Worm (Caenorhabditis elegans) whole organism, young adult: ENCODE measurements around the gene M6.4.

Source experiments
- B0019.2 ChIP-seq: fragments of 200-800 bp; sonication (Bioruptor generic); conservative IDR thresholded peaks from 2 replicates; pipeline ENCODE4 v1.3.6; 2022; ENCODE audit warnings: missing genetic modification reagents, missing genetic modification characterization, missing compliant biosample characterization
- B0035.1 ChIP-seq: sonication (generic microtip); optimal IDR thresholded peaks from 2 replicates; lab custom pipeline; 2016; ENCODE audit warnings: missing genetic modification characterization, mild to moderate bottlenecking, missing compliant biosample characterization, missing genotype, missing genetic modification reagents
- C17E4.6 ChIP-seq: fragments of 200-800 bp; sonication (Bioruptor generic); IDR thresholded peaks from 2 replicates; pipeline ENCODE4 v1.3.6; 2022; ENCODE audit warnings: missing genetic modification reagents, missing genetic modification characterization, missing compliant biosample characterization
- F10E7.11 ChIP-seq: sonication (generic microtip); optimal IDR thresholded peaks from 2 replicates; lab custom pipeline; 2017; ENCODE audit warnings: mild to moderate bottlenecking, missing genetic modification characterization, moderate library complexity, missing compliant biosample characterization
- F39B2.1 ChIP-seq: fragments of 200-800 bp; sonication (Bioruptor generic); IDR thresholded peaks from 2 replicates; pipeline ENCODE4 v1.3.6; 2022; ENCODE audit warnings: missing genetic modification reagents, missing genetic modification characterization, missing compliant biosample characterization
- F52B5.7 ChIP-seq: sonication (generic microtip); optimal IDR thresholded peaks from 2 replicates; lab custom pipeline; 2016; ENCODE audit warnings: mild to moderate bottlenecking, missing genetic modification characterization, missing compliant biosample characterization
- F57C9.4 ChIP-seq: sonication (generic microtip); optimal IDR thresholded peaks from 2 replicates; lab custom pipeline; 2017; ENCODE audit warnings: mild to moderate bottlenecking, missing genetic modification characterization, missing compliant biosample characterization
- K11D2.4 ChIP-seq: fragments of 200-800 bp; sonication (Bioruptor generic); IDR thresholded peaks from 2 replicates; pipeline ENCODE4 v1.3.6; 2022; ENCODE audit warnings: missing genetic modification reagents, missing genetic modification characterization, missing compliant biosample characterization
- Y56A3A.18 ChIP-seq: fragments of 200-800 bp; sonication (Bioruptor generic); IDR thresholded peaks from 2 replicates; pipeline ENCODE4 v1.3.6; 2022; ENCODE audit warnings: missing genetic modification reagents, missing genetic modification characterization, missing compliant biosample characterization
- aptf-3 ChIP-seq: fragments of 200-800 bp; sonication (Bioruptor generic); IDR thresholded peaks from 2 replicates; pipeline ENCODE4 v1.3.6; 2022; ENCODE audit warnings: missing genetic modification characterization, missing compliant biosample characterization
- attf-3 ChIP-seq: fragments of 200-800 bp; sonication (Bioruptor generic); conservative IDR thresholded peaks from 2 replicates; pipeline ENCODE4 v1.3.6; 2022; ENCODE audit warnings: missing genetic modification reagents, missing genetic modification characterization, missing compliant biosample characterization
- attf-6 ChIP-seq: fragments of 200-800 bp; sonication (Bioruptor generic); IDR thresholded peaks from 2 replicates; pipeline ENCODE4 v1.3.6; 2022; ENCODE audit warnings: missing genetic modification reagents, missing genetic modification characterization, missing compliant biosample characterization
- bed-1 ChIP-seq: fragments of 200-800 bp; sonication (Bioruptor generic); IDR thresholded peaks from 2 replicates; pipeline ENCODE4 v1.3.6; 2022; ENCODE audit warnings: missing genetic modification reagents, missing genetic modification characterization, missing compliant biosample characterization
- cebp-1 ChIP-seq, 2 experiments: fragments of 200-800 bp in 1 of 2; sonication (Bioruptor generic) in 1 of 2; sonication (generic microtip) in 1 of 2; IDR thresholded peaks in 1 of 2; optimal IDR thresholded peaks in 1 of 2; 2 replicates each; pipeline versions ENCODE4 v1.3.6 to Lab custom; 2017 to 2022; ENCODE audit warnings: missing compliant biosample characterization in 2 of 2, missing genetic modification characterization in 2 of 2, mild to moderate bottlenecking in 1 of 2, missing genetic modification reagents in 1 of 2, moderate library complexity in 1 of 2
- ceh-27 ChIP-seq: fragments of 200-800 bp; sonication (Bioruptor generic); optimal IDR thresholded peaks from 2 replicates; lab custom pipeline; 2018; ENCODE audit warnings: mild to moderate bottlenecking, missing genetic modification characterization, moderate library complexity, missing compliant biosample characterization
- ceh-58 ChIP-seq: fragments of 200-800 bp; sonication (Bioruptor generic); IDR thresholded peaks from 2 replicates; pipeline ENCODE4 v1.3.6; 2022; ENCODE audit warnings: missing genetic modification characterization, missing compliant biosample characterization
- die-1 ChIP-seq: sonication (generic microtip); optimal IDR thresholded peaks from 2 replicates; lab custom pipeline; 2016; ENCODE audit warnings: missing genotype, mild to moderate bottlenecking, missing genetic modification characterization, missing compliant biosample characterization
- efl-1 ChIP-seq: fragments of 150-350 bp; optimal IDR thresholded peaks from 2 replicates; lab custom pipeline; 2014; ENCODE audit warnings: missing biosample characterization, missing genetic modification reagents, missing genetic modification characterization
- egl-18 ChIP-seq: fragments of 200-800 bp; sonication (Bioruptor generic); IDR thresholded peaks from 2 replicates; pipeline ENCODE4 v1.3.6; 2022; ENCODE audit warnings: missing genetic modification reagents, missing genetic modification characterization, missing compliant biosample characterization
- egrh-3 ChIP-seq: fragments of 200-800 bp; sonication (Bioruptor generic); IDR thresholded peaks from 2 replicates; pipeline ENCODE4 v1.3.6; 2022; ENCODE audit warnings: missing genetic modification reagents, missing genetic modification characterization, missing compliant biosample characterization
- ekl-4 ChIP-seq: fragments of 200-800 bp; sonication (Bioruptor generic); IDR thresholded peaks from 2 replicates; pipeline ENCODE4 v1.3.6; 2022; ENCODE audit warnings: missing genetic modification reagents, missing genetic modification characterization, missing compliant biosample characterization
- ets-4 ChIP-seq: fragments of 200-800 bp; sonication (Bioruptor generic); optimal IDR thresholded peaks from 2 replicates; lab custom pipeline; 2018; ENCODE audit warnings: mild to moderate bottlenecking, missing genetic modification characterization, missing compliant biosample characterization
- fkh-3 ChIP-seq: sonication (generic microtip); optimal IDR thresholded peaks from 2 replicates; lab custom pipeline; 2016; ENCODE audit warnings: mild to moderate bottlenecking, missing genetic modification characterization, missing compliant biosample characterization
- hmg-20 ChIP-seq: fragments of 200-800 bp; sonication (Bioruptor generic); IDR thresholded peaks from 2 replicates; pipeline ENCODE4 v1.3.6; 2022; ENCODE audit warnings: missing genetic modification reagents, missing genetic modification characterization, missing compliant biosample characterization
- hrde-1 ChIP-seq: sonication (generic microtip); optimal IDR thresholded peaks from 2 replicates; lab custom pipeline; 2016; ENCODE audit warnings: missing genetic modification characterization, mild to moderate bottlenecking, missing compliant biosample characterization, moderate library complexity, missing genotype, missing genetic modification reagents, borderline replicate concordance
- let-607 ChIP-seq, 2 experiments: fragments of 200-800 bp in 1 of 2; sonication (Bioruptor generic) in 1 of 2; sonication (generic microtip) in 1 of 2; optimal IDR thresholded peaks; 2 replicates each; lab custom pipeline; 2016 to 2018; ENCODE audit warnings: mild to moderate bottlenecking in 2 of 2, missing compliant biosample characterization in 2 of 2, missing genetic modification characterization in 2 of 2, moderate library complexity in 2 of 2, missing genotype in 1 of 2
- lin-54 ChIP-seq: fragments of 200-800 bp; sonication (Bioruptor generic); optimal IDR thresholded peaks from 2 replicates; lab custom pipeline; 2018; ENCODE audit warnings: mild to moderate bottlenecking, missing genetic modification characterization, missing compliant biosample characterization
- lsy-27 ChIP-seq: sonication (generic microtip); optimal IDR thresholded peaks from 2 replicates; lab custom pipeline; 2017; ENCODE audit warnings: missing genetic modification characterization, mild to moderate bottlenecking, missing compliant biosample characterization, antibody characterized with exemption, missing genotype, borderline replicate concordance; ENCODE audit not compliant: insufficient read depth
- madf-8 ChIP-seq: fragments of 200-800 bp; sonication (Bioruptor generic); conservative IDR thresholded peaks from 2 replicates; pipeline ENCODE4 v1.3.6; 2022; ENCODE audit warnings: missing genetic modification reagents, missing genetic modification characterization, missing compliant biosample characterization
- nfya-1 ChIP-seq: sonication (generic microtip); optimal IDR thresholded peaks from 2 replicates; lab custom pipeline; 2017; ENCODE audit warnings: antibody characterized with exemption, missing compliant biosample characterization, missing genetic modification characterization, borderline replicate concordance; ENCODE audit not compliant: insufficient read depth
- nfyb-1 ChIP-seq: fragments of 200-800 bp; sonication (Bioruptor generic); IDR thresholded peaks from 2 replicates; pipeline ENCODE4 v1.3.6; 2022; ENCODE audit warnings: missing genetic modification reagents, missing genetic modification characterization, missing compliant biosample characterization
- nhr-179 ChIP-seq: sonication (generic microtip); optimal IDR thresholded peaks from 2 replicates; lab custom pipeline; 2016; ENCODE audit warnings: mild to moderate bottlenecking, missing genetic modification characterization, missing compliant biosample characterization
- nhr-80 ChIP-seq: sonication (generic microtip); optimal IDR thresholded peaks from 2 replicates; lab custom pipeline; 2016; ENCODE audit warnings: missing genetic modification characterization, missing compliant biosample characterization
- rec-8 ChIP-seq, 2 experiments: sonication (generic microtip); optimal IDR thresholded peaks; 2 replicates each; lab custom pipeline; 2016; ENCODE audit warnings: mild to moderate bottlenecking in 2 of 2, missing genetic modification characterization in 2 of 2, missing genetic modification reagents in 2 of 2, missing genotype in 2 of 2, missing biosample characterization in 1 of 2, missing compliant biosample characterization in 1 of 2, moderate library complexity in 1 of 2
- sdz-38 ChIP-seq: sonication (generic microtip); optimal IDR thresholded peaks from 2 replicates; lab custom pipeline; 2016; ENCODE audit warnings: missing genotype, missing genetic modification characterization, missing compliant biosample characterization
- snpc-3.4 ChIP-seq: sonication (generic microtip); optimal IDR thresholded peaks from 2 replicates; lab custom pipeline; 2017; ENCODE audit warnings: missing genetic modification characterization, mild to moderate bottlenecking, missing compliant biosample characterization, antibody characterized with exemption, moderate library complexity, missing genotype, missing genetic modification reagents
- somi-1 ChIP-seq: fragments of 200-800 bp; sonication (Bioruptor generic); optimal IDR thresholded peaks from 2 replicates; lab custom pipeline; 2018; ENCODE audit warnings: mild to moderate bottlenecking, missing genetic modification characterization, missing compliant biosample characterization
- tlf-1 ChIP-seq: fragments of 200-800 bp; sonication (Bioruptor generic); optimal IDR thresholded peaks from 2 replicates; lab custom pipeline; 2018; ENCODE audit warnings: mild to moderate bottlenecking, missing genetic modification characterization, missing compliant biosample characterization
- unc-130 ChIP-seq: sonication (generic microtip); optimal IDR thresholded peaks from 2 replicates; lab custom pipeline; 2016; ENCODE audit warnings: missing genetic modification reagents, missing genetic modification characterization, missing compliant biosample characterization
- unc-62 ChIP-seq: fragments of 150-350 bp; optimal IDR thresholded peaks from 2 replicates; lab custom pipeline; 2014; ENCODE audit warnings: missing biosample characterization, missing genetic modification reagents, missing genetic modification characterization
- zfh-2 ChIP-seq: fragments of 200-800 bp; sonication (Bioruptor generic); conservative IDR thresholded peaks from 2 replicates; pipeline ENCODE4 v1.3.6; 2022; ENCODE audit warnings: missing genetic modification reagents, missing genetic modification characterization, missing compliant biosample characterization
- ztf-25 ChIP-seq: fragments of 200-800 bp; sonication (Bioruptor generic); IDR thresholded peaks from 2 replicates; pipeline ENCODE4 v1.3.6; 2022; ENCODE audit warnings: missing genetic modification reagents, missing genetic modification characterization, missing compliant biosample characterization

Gene M6.4

DNA sequence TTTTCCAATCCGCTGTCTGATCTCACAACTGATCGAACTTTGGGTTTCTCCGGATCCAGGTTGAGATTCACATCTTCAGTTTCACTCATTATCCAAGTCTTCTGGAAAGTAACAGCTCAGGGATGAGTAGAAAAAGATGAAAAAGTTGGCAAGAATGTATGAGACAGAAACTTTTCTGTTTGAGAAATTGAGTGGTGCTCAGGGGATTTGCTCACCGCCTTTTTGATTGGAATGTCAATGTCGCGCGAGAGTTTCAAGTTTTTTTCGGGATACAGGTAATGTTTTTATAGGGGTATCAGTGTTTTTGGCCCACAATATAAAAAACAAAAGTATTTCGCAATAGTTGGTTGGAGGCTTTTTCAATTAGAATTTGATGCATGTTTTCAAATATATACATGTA is 7.8 kb upstream of the M6.4 start, which contains the start of gene unc-96:
Gene unc-96, minus strand, starts transcription at position 101 of the 400 bp plus-strand sequence.
- TF ChIP-seq sdz-38 (no peak), cebp-1 (GFP tag; IDR thresholded peaks at IDR 0.05; lab: Robert Waterston, UW) (peak; percentile 67), cebp-1 (tag; optimal IDR thresholded peaks at IDR 0.05; lab: Kevin White, UChicago) (no peak)

ce11 chrX:621688-622087 is 7.3 kb upstream of the M6.4 start:
- TF ChIP-seq F10E7.11 (tag; lab: Kevin White, UChicago): no peak
- 0 out of 2 replicates have a peak, but pooled peaks have one; percentile 3 for TF ChIP-seq cebp-1 (GFP tag; IDR thresholded peaks at IDR 0.05; lab: Robert Waterston, UW)
- no peak for TF ChIP-seq cebp-1 (tag; optimal IDR thresholded peaks at IDR 0.05; lab: Kevin White, UChicago)
- no peak for TF ChIP-seq nhr-179 (tag; lab: Kevin White, UChicago)
- TF ChIP-seq ceh-58 (GFP tag; lab: Robert Waterston, UW): no peak
- TF ChIP-seq F57C9.4 (tag; lab: Kevin White, UChicago): no peak
- no peak for TF ChIP-seq lsy-27 (tag; lab: Kevin White, UChicago)
- TF ChIP-seq B0035.1 (tag; lab: Kevin White, UChicago): no peak
- no peak for TF ChIP-seq F52B5.7 (tag; lab: Kevin White, UChicago)
- TF ChIP-seq nfyb-1 (GFP tag; lab: Robert Waterston, UW): no peak
- TF ChIP-seq egl-18 (GFP tag; lab: Robert Waterston, UW): no peak
- TF ChIP-seq hrde-1 (tag; lab: Kevin White, UChicago): no peak
- TF ChIP-seq somi-1 (GFP tag; lab: Kevin White, UChicago): no peak
- TF ChIP-seq madf-8 (GFP tag; lab: Robert Waterston, UW): no peak
- TF ChIP-seq F39B2.1 (GFP tag; lab: Robert Waterston, UW): no peak
- peak; percentile 61; the same call in 1 of the 2 replicates for TF ChIP-seq egrh-3 (GFP tag; lab: Robert Waterston, UW)
- no peak for TF ChIP-seq K11D2.4 (GFP tag; lab: Robert Waterston, UW)
- no peak for TF ChIP-seq rec-8 (tag; optimal IDR thresholded peaks at IDR 0.05; lab: Kevin White, UChicago)
- TF ChIP-seq Y56A3A.18 (GFP tag; lab: Robert Waterston, UW): no peak
- no peak for TF ChIP-seq ekl-4 (GFP tag; lab: Robert Waterston, UW)
- TF ChIP-seq sdz-38: no peak
- peak; percentile 94 for TF ChIP-seq zfh-2 (GFP tag; lab: Robert Waterston, UW)
- TF ChIP-seq let-607 (tag; optimal IDR thresholded peaks at IDR 0.05; lab: Kevin White, UChicago): no peak
- no peak for TF ChIP-seq B0019.2 (GFP tag; lab: Robert Waterston, UW)
- no peak for TF ChIP-seq bed-1
- TF ChIP-seq tlf-1: no peak

- TF ChIP-seq ekl-4 (GFP tag; lab: Robert Waterston, UW) (no peak), attf-3 (GFP tag; lab: Robert Waterston, UW) (no peak), fkh-3 (no peak), ets-4 (GFP tag; lab: Kevin White, UChicago) (no peak), hmg-20 (GFP tag; lab: Robert Waterston, UW) (no peak)
- TF ChIP-seq, all 124 proteins: peak for 0
Measured at ce11 chrX:636893-637292, 7.9 kb downstream of the M6.4 start, which contains the start of gene pha-2. pha-2 (minus strand) TSS chrX:636993.

- TF ChIP-seq aptf-3 (GFP tag; lab: Robert Waterston, UW) (no peak), efl-1 (GFP tag; lab: Kevin White, UChicago) (no peak), die-1 (tag; lab: Kevin White, UChicago) (no peak), ets-4 (GFP tag; lab: Kevin White, UChicago) (peak; percentile 16), nhr-80 (peak; percentile 89), somi-1 (GFP tag; lab: Kevin White, UChicago) (no peak), snpc-3.4 (no peak), C17E4.6 (GFP tag; lab: Robert Waterston, UW) (no peak), ztf-25 (GFP tag; lab: Robert Waterston, UW) (no peak), attf-6 (GFP tag; lab: Robert Waterston, UW) (no peak), unc-62 (GFP tag; lab: Kevin White, UChicago) (no peak), F57C9.4 (tag; lab: Kevin White, UChicago) (no peak), let-607 (tag; optimal IDR thresholded peaks at IDR 0.05; lab: Kevin White, UChicago) (peak in 1 of 2 experiments; percentile 8), lin-54 (no peak), unc-130 (no peak), nfya-1 (tag; lab: Kevin White, UChicago) (no peak), ceh-27 (GFP tag; lab: Kevin White, UChicago) (no peak)
Measured at ce11 chrX:637588-637987, 8.6 kb downstream of the M6.4 start.
